Fruit fly (Drosophila melanogaster) whole organism, embryonic: ENCODE measurements around the gene CG15473.
A peak's percentile ranks its signal among the peaks of the same experiment; 100 is the strongest.

Experiments used
- Adf1 ChIP-seq: fragments of 200-800 bp; sonication (Bioruptor generic); IDR thresholded peaks from 2 replicates; pipeline ENCODE4 v1.3.6; 2022; ENCODE audit warnings: missing biosample characterization, missing genetic modification characterization
- Asciz ChIP-seq: fragments of 200-800 bp; sonication (Bioruptor generic); optimal IDR thresholded peaks from 2 replicates; lab custom pipeline; 2017; ENCODE audit warnings: missing biosample characterization, mild to moderate bottlenecking, missing genetic modification characterization, missing genetic modification reagents
- BtbVII ChIP-seq: fragments of 200-800 bp; sonication (Bioruptor generic); optimal IDR thresholded peaks from 3 replicates; lab custom pipeline; 2017; ENCODE audit warnings: missing biosample characterization, mild to moderate bottlenecking, missing genetic modification characterization
- CG11093 ChIP-seq: fragments of 200-800 bp; sonication (Bioruptor generic); IDR thresholded peaks from 3 replicates; pipeline ENCODE4 v1.3.6; 2022; ENCODE audit warnings: missing biosample characterization, missing genetic modification characterization
- CG11398 ChIP-seq: fragments of 200-800 bp; sonication (Bioruptor generic); optimal IDR thresholded peaks from 2 replicates; lab custom pipeline; 2016; ENCODE audit warnings: missing biosample characterization, missing genetic modification characterization
- CG11695 ChIP-seq: fragments of 200-800 bp; sonication (Bioruptor generic); IDR thresholded peaks from 3 replicates; pipeline ENCODE4 v1.3.6; 2022; ENCODE audit warnings: missing biosample characterization, missing genetic modification characterization
- CG11723 ChIP-seq: fragments of 200-800 bp; sonication (Bioruptor generic); optimal IDR thresholded peaks from 2 replicates; lab custom pipeline; 2017; ENCODE audit warnings: missing biosample characterization, mild to moderate bottlenecking, missing genetic modification characterization
- CG12071 ChIP-seq: fragments of 200-800 bp; sonication (Bioruptor generic); optimal IDR thresholded peaks from 3 replicates; lab custom pipeline; 2018; ENCODE audit warnings: missing biosample characterization, mild to moderate bottlenecking, missing genetic modification characterization
- CG12299 ChIP-seq: fragments of 200-800 bp; sonication (Bioruptor generic); optimal IDR thresholded peaks from 2 replicates; lab custom pipeline; 2018; ENCODE audit warnings: missing biosample characterization, mild to moderate bottlenecking, missing genetic modification characterization
- CG16863 ChIP-seq: fragments of 200-800 bp; sonication (Bioruptor generic); optimal IDR thresholded peaks from 3 replicates; lab custom pipeline; 2016; ENCODE audit warnings: missing biosample characterization, missing genetic modification characterization
- CG17361 ChIP-seq: fragments of 200-800 bp; sonication (Bioruptor generic); IDR thresholded peaks from 3 replicates; pipeline ENCODE4 v1.3.6; 2022; ENCODE audit warnings: missing biosample characterization, missing genetic modification characterization
- CG18011 ChIP-seq: fragments of 200-800 bp; sonication (Bioruptor generic); optimal IDR thresholded peaks from 2 replicates; lab custom pipeline; 2017; ENCODE audit warnings: missing biosample characterization, missing genetic modification characterization, mild to moderate bottlenecking, moderate library complexity, missing genotype
- CG18262 ChIP-seq: fragments of 200-800 bp; optimal IDR thresholded peaks from 3 replicates; lab custom pipeline; 2019; ENCODE audit warnings: missing biosample characterization, mild to moderate bottlenecking, missing genetic modification characterization, moderate library complexity
- CG1832 ChIP-seq: fragments of 200-800 bp; sonication (Bioruptor generic); optimal IDR thresholded peaks from 2 replicates; lab custom pipeline; 2017; ENCODE audit warnings: missing biosample characterization, mild to moderate bottlenecking, missing genetic modification characterization, inconsistent platforms
- CG18476 ChIP-seq: fragments of 200-800 bp; sonication (Bioruptor generic); optimal IDR thresholded peaks from 2 replicates; lab custom pipeline; 2016; ENCODE audit warnings: missing biosample characterization, mild to moderate bottlenecking, missing genetic modification characterization
- CG18599 ChIP-seq: fragments of 200-800 bp; sonication (Bioruptor generic); optimal IDR thresholded peaks from 3 replicates; lab custom pipeline; 2017; ENCODE audit warnings: missing biosample characterization, missing genetic modification characterization, mild to moderate bottlenecking, moderate library complexity, missing genetic modification reagents
- CG31224 ChIP-seq: fragments of 200-800 bp; sonication (Bioruptor generic); IDR thresholded peaks from 2 replicates; pipeline ENCODE4 v1.3.6; 2022; ENCODE audit warnings: missing biosample characterization, missing genetic modification characterization
- CG3163 ChIP-seq: fragments of 200-800 bp; sonication (Bioruptor generic); optimal IDR thresholded peaks from 3 replicates; lab custom pipeline; 2016; ENCODE audit warnings: missing biosample characterization, missing genetic modification characterization
- CG32532 ChIP-seq: fragments of 200-800 bp; sonication (Bioruptor generic); IDR thresholded peaks from 2 replicates; pipeline ENCODE4 v1.3.6; 2022; ENCODE audit warnings: missing biosample characterization, missing genetic modification characterization
- CG32772 ChIP-seq: fragments of 200-800 bp; sonication (Bioruptor generic); IDR thresholded peaks from 2 replicates; pipeline ENCODE4 v1.3.6; 2022; ENCODE audit warnings: missing biosample characterization, missing genetic modification characterization
- CG4404 ChIP-seq: fragments of 200-800 bp; sonication (Bioruptor generic); IDR thresholded peaks from 2 replicates; pipeline ENCODE4 v1.3.6; 2022; ENCODE audit warnings: missing biosample characterization, missing genetic modification characterization
- CG6683 ChIP-seq: fragments of 200-800 bp; sonication (Bioruptor generic); optimal IDR thresholded peaks from 2 replicates; lab custom pipeline; 2017; ENCODE audit warnings: missing biosample characterization, mild to moderate bottlenecking, missing genetic modification characterization, missing genetic modification reagents
- CG6813 ChIP-seq: fragments of 200-800 bp; sonication (Bioruptor generic); optimal IDR thresholded peaks from 2 replicates; lab custom pipeline; 2017; ENCODE audit warnings: missing biosample characterization, missing genetic modification characterization, mild to moderate bottlenecking, moderate library complexity, missing genetic modification reagents
- CG7556 ChIP-seq: fragments of 200-800 bp; sonication (Bioruptor generic); optimal IDR thresholded peaks from 2 replicates; lab custom pipeline; 2017; ENCODE audit warnings: missing biosample characterization, mild to moderate bottlenecking, missing genetic modification characterization
- CG8478 ChIP-seq: fragments of >200 bp; optimal IDR thresholded peaks from 2 replicates; lab custom pipeline; 2018
- Camta ChIP-seq: fragments of 200-800 bp; sonication (Bioruptor generic); optimal IDR thresholded peaks from 2 replicates; lab custom pipeline; 2016; ENCODE audit warnings: missing biosample characterization, missing genetic modification characterization
- D19B ChIP-seq: fragments of 200-800 bp; sonication (Bioruptor generic); optimal IDR thresholded peaks from 2 replicates; lab custom pipeline; 2017; ENCODE audit warnings: missing biosample characterization, mild to moderate bottlenecking, missing genetic modification characterization
- Dll ChIP-seq: fragments of 200-800 bp; sonication (Bioruptor generic); IDR thresholded peaks from 4 replicates; pipeline ENCODE4 v1.3.6; 2022; ENCODE audit warnings: missing biosample characterization, missing genetic modification characterization; ENCODE audit not compliant: partially characterized antibody
- H2.0 ChIP-seq: fragments of 200-800 bp; sonication (Bioruptor generic); IDR thresholded peaks from 2 replicates; pipeline ENCODE4 v1.3.6; 2022; ENCODE audit warnings: missing biosample characterization, missing genetic modification characterization
- NFAT ChIP-seq: fragments of 200-800 bp; sonication (Bioruptor generic); IDR thresholded peaks from 2 replicates; pipeline ENCODE4 v1.3.6; 2022; ENCODE audit warnings: missing biosample characterization, missing genetic modification characterization
- Poxn ChIP-seq: fragments of 200-800 bp; sonication (Bioruptor generic); IDR thresholded peaks from 2 replicates; pipeline ENCODE4 v1.3.6; 2022; ENCODE audit warnings: missing biosample characterization, missing genetic modification characterization
- Spps ChIP-seq: fragments of 200-800 bp; sonication (Bioruptor generic); optimal IDR thresholded peaks from 2 replicates; lab custom pipeline; 2018; ENCODE audit warnings: missing biosample characterization, mild to moderate bottlenecking, missing genetic modification characterization
- Tbp ChIP-seq: fragments of >200 bp; optimal IDR thresholded peaks from 2 replicates; lab custom pipeline; 2018; ENCODE audit warnings: missing biosample characterization, missing genetic modification characterization
- al ChIP-seq: fragments of 200-800 bp; sonication (Bioruptor generic); IDR thresholded peaks from 2 replicates; pipeline ENCODE4 v1.3.6; 2022; ENCODE audit warnings: missing biosample characterization, missing genetic modification characterization
- cad ChIP-seq: fragments of >200 bp; optimal IDR thresholded peaks from 2 replicates; lab custom pipeline; 2017; ENCODE audit warnings: missing biosample characterization, missing genetic modification characterization
- chinmo ChIP-seq: fragments of 200-800 bp; sonication (Bioruptor generic); IDR thresholded peaks from 4 replicates; pipeline ENCODE4 v1.3.6; 2022; ENCODE audit warnings: missing biosample characterization, missing genetic modification characterization; ENCODE audit not compliant: partially characterized antibody
- insv ChIP-seq, 2 experiments: fragments of 200-800 bp; sonication (Bioruptor generic); optimal IDR thresholded peaks; 3 replicates each; lab custom pipeline; 2016 to 2018; ENCODE audit warnings: missing biosample characterization in 2 of 2, missing genetic modification characterization in 2 of 2
- jing ChIP-seq: fragments of 200-800 bp; sonication (Bioruptor generic); optimal IDR thresholded peaks from 2 replicates; lab custom pipeline; 2018; ENCODE audit warnings: missing biosample characterization, mild to moderate bottlenecking, missing genetic modification characterization
- mirr ChIP-seq: fragments of 200-800 bp; sonication (Bioruptor generic); optimal IDR thresholded peaks from 3 replicates; lab custom pipeline; 2018; ENCODE audit warnings: missing biosample characterization, mild to moderate bottlenecking, missing genetic modification characterization
- nerfin-2 ChIP-seq: fragments of 200-800 bp; sonication (Bioruptor generic); IDR thresholded peaks from 2 replicates; pipeline ENCODE4 v1.3.6; 2022; ENCODE audit warnings: missing biosample characterization, missing genetic modification characterization; ENCODE audit not compliant: partially characterized antibody
- p53 ChIP-seq: fragments of 200-800 bp; sonication (Bioruptor generic); optimal IDR thresholded peaks from 2 replicates; lab custom pipeline; 2016; ENCODE audit warnings: missing biosample characterization, missing genetic modification characterization
- psq ChIP-seq: fragments of 200-800 bp; sonication (Bioruptor generic); optimal IDR thresholded peaks from 2 replicates; lab custom pipeline; 2017; ENCODE audit warnings: missing biosample characterization, missing genetic modification characterization
- ro ChIP-seq: fragments of 200-800 bp; sonication (Bioruptor generic); IDR thresholded peaks from 2 replicates; pipeline ENCODE4 v1.3.6; 2022; ENCODE audit warnings: missing biosample characterization, missing genetic modification characterization
- run ChIP-seq: fragments of 200-800 bp; sonication (Bioruptor generic); optimal IDR thresholded peaks from 3 replicates; lab custom pipeline; 2018; ENCODE audit warnings: missing biosample characterization, mild to moderate bottlenecking, missing genetic modification characterization
- sisA ChIP-seq: fragments of 200-800 bp; sonication (Bioruptor generic); IDR thresholded peaks from 2 replicates; pipeline ENCODE4 v1.3.6; 2022; ENCODE audit warnings: missing biosample characterization, missing genetic modification characterization
- sqz ChIP-seq: fragments of 200-800 bp; sonication (Bioruptor generic); optimal IDR thresholded peaks from 3 replicates; lab custom pipeline; 2018; ENCODE audit warnings: missing biosample characterization, mild to moderate bottlenecking, missing genetic modification characterization
- tap ChIP-seq: fragments of 200-800 bp; optimal IDR thresholded peaks from 3 replicates; lab custom pipeline; 2019; ENCODE audit warnings: missing biosample characterization, mild to moderate bottlenecking, missing genetic modification characterization, moderate library complexity
- tin ChIP-seq: fragments of 200-800 bp; sonication (Bioruptor generic); optimal IDR thresholded peaks from 3 replicates; lab custom pipeline; 2016; ENCODE audit warnings: missing biosample characterization, missing genetic modification characterization
- wek ChIP-seq: fragments of 200-800 bp; sonication (Bioruptor generic); optimal IDR thresholded peaks from 3 replicates; lab custom pipeline; 2018; ENCODE audit warnings: missing biosample characterization, mild to moderate bottlenecking, missing genetic modification characterization, moderate library complexity
- z ChIP-seq: fragments of 200-800 bp; sonication (Bioruptor generic); IDR thresholded peaks from 3 replicates; pipeline ENCODE4 v1.3.6; 2022; ENCODE audit warnings: missing biosample characterization, missing genetic modification characterization
- zen2 ChIP-seq: fragments of 200-800 bp; sonication (Bioruptor generic); IDR thresholded peaks from 3 replicates; pipeline ENCODE4 v1.3.6; 2022; ENCODE audit warnings: missing biosample characterization, missing genetic modification characterization; ENCODE audit not compliant: partially characterized antibody

Gene CG15473

dm6 chrX:4679813-4680381, 25.6 kb upstream of the CG15473 start (continued):
- TF ChIP-seq z (no peak), CG32772 (no peak), jing (no peak), tin (GFP tag; lab: Kevin White, UChicago) (peak; percentile 1), CG18262 (tag; lab: Kevin White, UChicago) (peak; percentile 57), CG6683 (GFP tag; lab: Kevin White, UChicago) (no peak), nerfin-2 (GFP tag; lab: Robert Waterston, UW) (no peak), tap (tag; lab: Kevin White, UChicago) (peak; percentile 25), CG11723 (GFP tag; lab: Kevin White, UChicago) (peak; percentile 7), CG11695 (peak; percentile 67; the same call in 2 of the 3 replicates), CG12071 (GFP tag; lab: Kevin White, UChicago) (peak; percentile 17), zen2 (no peak), Tbp (GFP tag; lab: Kevin White, UChicago) (no peak), chinmo (GFP tag; lab: Robert Waterston, UW) (no peak), insv (GFP tag; optimal IDR thresholded peaks at IDR 0.05; lab: Kevin White, UChicago) (no peak), mirr (GFP tag; lab: Kevin White, UChicago) (no peak), Adf1 (no peak), Spps (tag; lab: Kevin White, UChicago) (no peak), BtbVII (GFP tag; lab: Kevin White, UChicago) (peak; percentile 35), wek (GFP tag; lab: Kevin White, UChicago) (peak; percentile 53), sqz (GFP tag; lab: Kevin White, UChicago) (no peak), CG11093 (no peak), D19B (peak; percentile 37), Poxn (GFP tag; lab: Robert Waterston, UW) (no peak), H2.0 (GFP tag; lab: Robert Waterston, UW) (peak; percentile 51), CG17361 (peak; percentile 64), p53 (GFP tag; lab: Kevin White, UChicago) (no peak), al (GFP tag; lab: Robert Waterston, UW) (peak; percentile 46), CG7556 (GFP tag; lab: Kevin White, UChicago) (peak; percentile 50), Camta (GFP tag; lab: Kevin White, UChicago) (peak; percentile 43), CG18011 (GFP tag; lab: Kevin White, UChicago) (no peak), CG1832 (GFP tag; lab: Kevin White, UChicago) (no peak), CG12299 (tag; lab: Kevin White, UChicago) (no peak), CG8478 (lab: Kevin White, UChicago) (no peak), CG6813 (GFP tag; lab: Kevin White, UChicago) (no peak), psq (no peak), sisA (GFP tag; lab: Robert Waterston, UW) (peak; percentile 49; the same call in 1 of the 2 replicates), CG4404 (GFP tag; lab: Robert Waterston, UW) (no peak), run (tag; lab: Kevin White, UChicago) (peak; percentile 8), CG3163 (GFP tag; lab: Kevin White, UChicago) (no peak), ro (GFP tag; lab: Robert Waterston, UW) (no peak), CG16863 (GFP tag; lab: Kevin White, UChicago) (peak; percentile 61), CG32532 (GFP tag; lab: Robert Waterston, UW) (peak; percentile 72), Dll (GFP tag; lab: Robert Waterston, UW) (no peak), CG18599 (peak; percentile 53), Asciz (GFP tag; lab: Kevin White, UChicago) (peak; percentile 31), NFAT (GFP tag; lab: Robert Waterston, UW) (no peak), CG11398 (GFP tag; lab: Kevin White, UChicago) (peak; percentile 32), CG31224 (GFP tag; lab: Robert Waterston, UW) (peak; percentile 27; the same call in 1 of the 2 replicates), cad (GFP tag; lab: Kevin White, UChicago) (no peak), CG18476 (peak; percentile 44)
